Fruit fly (Drosophila melanogaster) whole organism, prepupa: Measurements from ENCODE around the gene CG6118.

ENCODE experiments used
- CG3032 ChIP-seq: fragments of 200-800 bp; optimal IDR thresholded peaks from 2 replicates; lab custom pipeline; 2019; ENCODE audit warnings: missing biosample characterization, mild to moderate bottlenecking, missing genetic modification characterization, moderate library complexity
- CG6276 ChIP-seq: fragments of 200-800 bp; sonication (Bioruptor generic); optimal IDR thresholded peaks from 2 replicates; lab custom pipeline; 2017; ENCODE audit warnings: missing biosample characterization, mild to moderate bottlenecking, missing genetic modification characterization
- Eip78C ChIP-seq: fragments of 200-800 bp; sonication (Bioruptor generic); peaks from one replicate; lab custom pipeline; 2016; ENCODE audit warnings: missing biosample characterization, missing genetic modification characterization
- Ets21C ChIP-seq: fragments of 200-800 bp; sonication (Bioruptor generic); optimal IDR thresholded peaks from 3 replicates; lab custom pipeline; 2016; ENCODE audit warnings: missing biosample characterization, missing genetic modification characterization
- Sox102F ChIP-seq: fragments of 200-800 bp; sonication (Bioruptor generic); optimal IDR thresholded peaks from 2 replicates; lab custom pipeline; 2016; ENCODE audit warnings: missing biosample characterization, mild to moderate bottlenecking, missing genetic modification characterization
- Sox15 ChIP-seq: fragments of 200-800 bp; sonication (Bioruptor generic); optimal IDR thresholded peaks from 3 replicates; lab custom pipeline; 2016; ENCODE audit warnings: missing biosample characterization, missing genetic modification characterization
- fd59A ChIP-seq: fragments of 200-800 bp; sonication (Bioruptor generic); optimal IDR thresholded peaks from 2 replicates; lab custom pipeline; 2017; ENCODE audit warnings: missing biosample characterization, mild to moderate bottlenecking, missing genetic modification characterization, missing genetic modification reagents
- svp ChIP-seq: fragments of 200-800 bp; sonication (Bioruptor generic); peaks from one replicate; lab custom pipeline; 2016; ENCODE audit warnings: missing biosample characterization, missing genetic modification characterization
- vri ChIP-seq: fragments of 200-800 bp; sonication (Bioruptor generic); optimal IDR thresholded peaks from 3 replicates; lab custom pipeline; 2016; ENCODE audit warnings: missing biosample characterization, mild to moderate bottlenecking, missing genetic modification characterization

- TF ChIP-seq vri (GFP tag; lab: Kevin White, UChicago) (no peak), Eip78C (no peak), Sox102F (no peak), Ets21C (GFP tag; lab: Kevin White, UChicago) (no peak), Sox15 (GFP tag; lab: Kevin White, UChicago) (no peak), CG6276 (GFP tag; lab: Kevin White, UChicago) (no peak), svp (GFP tag; lab: Kevin White, UChicago) (no peak), fd59A (GFP tag; lab: Kevin White, UChicago) (no peak), CG3032 (tag; lab: Kevin White, UChicago) (no peak)
Observed at dm6 chr3R:15382851-15383250, 51.7 kb downstream of the CG6118 start, which contains the start of gene h-cup.
